Worm (Caenorhabditis elegans) whole organism, L4/young adult: ENCODE measurements around the gene C52B11.5.

Experiments
- W03F9.2 ChIP-seq: fragments of 150-350 bp; optimal IDR thresholded peaks from 2 replicates; lab custom pipeline; 2014; ENCODE audit warnings: missing biosample characterization, missing genetic modification characterization
- dao-5 ChIP-seq: sonication (generic microtip); optimal IDR thresholded peaks from 2 replicates; lab custom pipeline; 2016; ENCODE audit warnings: missing genotype, missing genetic modification characterization, moderate library complexity, missing compliant biosample characterization
- him-1 ChIP-seq: sonication (generic microtip); optimal IDR thresholded peaks from 2 replicates; lab custom pipeline; 2016; ENCODE audit warnings: missing genotype, missing genetic modification reagents, missing genetic modification characterization, missing compliant biosample characterization

- no peak for TF ChIP-seq him-1 (tag; lab: Kevin White, UChicago)
- TF ChIP-seq dao-5, result no peak
- no peak for TF ChIP-seq W03F9.2 (tag; lab: Kevin White, UChicago)
Measured at ce11 chrX:1245717-1246116, 26.9 kb upstream of the C52B11.5 start, which contains the start of gene tsp-9.
